Worm (Caenorhabditis elegans): Measurements from ENCODE around the gene F42A6.6.

DNA sequence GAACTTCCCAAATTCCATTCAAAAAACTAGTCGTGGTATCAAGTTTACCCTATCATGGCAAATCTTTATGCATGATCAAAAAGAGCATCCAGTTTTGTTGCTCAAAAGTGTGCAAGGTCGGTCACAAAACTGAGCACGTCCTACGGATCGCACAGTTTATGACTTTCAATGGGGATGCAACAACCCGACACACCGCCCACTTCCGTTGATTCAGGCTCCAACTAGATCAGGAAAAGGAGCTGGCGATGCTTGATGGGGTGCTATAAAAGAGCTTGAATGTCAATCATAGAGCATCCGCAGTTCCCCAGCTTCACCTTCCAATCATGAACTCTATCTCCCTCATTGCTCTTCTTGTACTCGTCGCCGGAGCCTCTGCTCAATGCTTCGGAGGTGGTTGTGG is 31.1 kb downstream of the F42A6.6 start, which contains the start of gene W08E12.2:
- TF ChIP-seq lin-35 (GFP tag; optimal IDR thresholded peaks at IDR 0.05) (no peak), hsf-1 (GFP tag; IDR thresholded peaks at IDR 0.05) (no peak), B0019.2 (GFP tag; conservative IDR thresholded peaks at IDR 0.05) (no peak), ama-1 (optimal IDR thresholded peaks at IDR 0.05) (no peak), ama-1 (GFP tag; optimal IDR thresholded peaks at IDR 0.05) (no peak), hmg-1.2 (GFP tag; IDR thresholded peaks at IDR 0.05) (no peak), snpc-4 (GFP tag; optimal IDR thresholded peaks at IDR 0.05) (no peak), snpc-4 (tag; optimal IDR thresholded peaks at IDR 0.05) (no peak), ztf-22 (GFP tag; optimal IDR thresholded peaks at IDR 0.05) (no peak)

Data from whole organism, young adult.